Worm (Caenorhabditis elegans) whole organism, L3 larva: ENCODE measurements around the gene efr-3.

Source experiments
- R02D3.7 ChIP-seq: fragments of 150-350 bp; optimal IDR thresholded peaks from 2 replicates; lab custom pipeline; 2014; ENCODE audit warnings: missing biosample characterization, missing genetic modification characterization
- ZK546.5 ChIP-seq: sonication (generic microtip); optimal IDR thresholded peaks from 2 replicates; lab custom pipeline; 2017; ENCODE audit warnings: missing biosample characterization, missing genetic modification characterization
- aly-2 ChIP-seq: fragments of 150-350 bp; optimal IDR thresholded peaks from 2 replicates; lab custom pipeline; 2014; ENCODE audit warnings: missing biosample characterization, missing genetic modification characterization
- ama-1 ChIP-seq: fragments of 150-350 bp; optimal IDR thresholded peaks from 2 replicates; lab custom pipeline; 2018
- ceh-16 ChIP-seq: sonication (generic microtip); optimal IDR thresholded peaks from 2 replicates; lab custom pipeline; 2017; ENCODE audit warnings: missing biosample characterization, missing genetic modification characterization
- ceh-28 ChIP-seq: fragments of 150-350 bp; optimal IDR thresholded peaks from 2 replicates; lab custom pipeline; 2014; ENCODE audit warnings: missing biosample characterization, missing genetic modification reagents, missing genetic modification characterization
- ceh-82 ChIP-seq: fragments of 150-350 bp; optimal IDR thresholded peaks from 2 replicates; lab custom pipeline; 2014; ENCODE audit warnings: missing biosample characterization, missing genetic modification characterization
- ceh-9 ChIP-seq: sonication (generic microtip); optimal IDR thresholded peaks from 2 replicates; lab custom pipeline; 2018; ENCODE audit warnings: missing biosample characterization, missing genetic modification characterization
- daf-12 ChIP-seq: fragments of 150-350 bp; optimal IDR thresholded peaks from 2 replicates; lab custom pipeline; 2014; ENCODE audit warnings: missing biosample characterization, missing genetic modification reagents, missing genetic modification characterization
- egl-27 ChIP-seq: sonication (generic microtip); optimal IDR thresholded peaks from 4 replicates; lab custom pipeline; 2017; ENCODE audit warnings: missing biosample characterization, missing genetic modification reagents, missing genetic modification characterization
- egl-5 ChIP-seq: fragments of 150-350 bp; optimal IDR thresholded peaks from 2 replicates; lab custom pipeline; 2017; ENCODE audit warnings: missing biosample characterization, missing genetic modification reagents, missing genetic modification characterization, inconsistent platforms
- elt-1 ChIP-seq: fragments of 150-350 bp; optimal IDR thresholded peaks from 2 replicates; lab custom pipeline; 2014; ENCODE audit warnings: missing biosample characterization, missing genetic modification characterization
- elt-2 ChIP-seq: sonication (generic microtip); optimal IDR thresholded peaks from 2 replicates; lab custom pipeline; 2016; ENCODE audit warnings: missing genetic modification reagents, mild to moderate bottlenecking, missing genetic modification characterization, missing compliant biosample characterization
- elt-3 ChIP-seq, 3 experiments: fragments of 150-350 bp in 1 of 3; sonication (generic microtip) in 2 of 3; optimal IDR thresholded peaks; 2 replicates in 2 of 3; 4 replicates in 1 of 3; lab custom pipeline; 2014 to 2017; ENCODE audit warnings: missing biosample characterization in 3 of 3, missing genetic modification characterization in 3 of 3
- eor-1 ChIP-seq, 2 experiments: fragments of 150-350 bp; optimal IDR thresholded peaks; 2 replicates each; lab custom pipeline; 2014 to 2018; ENCODE audit warnings: missing biosample characterization in 2 of 2, missing genetic modification characterization in 2 of 2
- fkh-2 ChIP-seq: fragments of 150-350 bp; optimal IDR thresholded peaks from 2 replicates; lab custom pipeline; 2014; ENCODE audit warnings: missing biosample characterization, missing genetic modification reagents, missing genetic modification characterization
- fos-1 ChIP-seq: fragments of 150-350 bp; optimal IDR thresholded peaks from 2 replicates; lab custom pipeline; 2014; ENCODE audit warnings: missing biosample characterization, missing genetic modification characterization
- hmg-11 ChIP-seq: sonication (generic microtip); optimal IDR thresholded peaks from 2 replicates; lab custom pipeline; 2016; ENCODE audit warnings: missing genetic modification characterization, missing compliant biosample characterization
- jun-1 ChIP-seq: fragments of 150-350 bp; optimal IDR thresholded peaks from 2 replicates; lab custom pipeline; 2014; ENCODE audit warnings: missing biosample characterization, missing genetic modification reagents, missing genetic modification characterization
- lin-15B ChIP-seq: fragments of 150-350 bp; optimal IDR thresholded peaks from 2 replicates; lab custom pipeline; 2014; ENCODE audit warnings: missing biosample characterization, missing genetic modification characterization
- lin-39 ChIP-seq: fragments of 150-350 bp; optimal IDR thresholded peaks from 2 replicates; lab custom pipeline; 2018; ENCODE audit warnings: missing biosample characterization, missing genetic modification reagents, missing genetic modification characterization
- lsy-12 ChIP-seq: sonication (generic microtip); optimal IDR thresholded peaks from 2 replicates; lab custom pipeline; 2016; ENCODE audit warnings: mild to moderate bottlenecking, missing genetic modification characterization, missing compliant biosample characterization
- mdl-1 ChIP-seq: fragments of 150-350 bp; optimal IDR thresholded peaks from 2 replicates; lab custom pipeline; 2014; ENCODE audit warnings: missing biosample characterization, missing genetic modification characterization
- nfya-1 ChIP-seq: sonication (generic microtip); optimal IDR thresholded peaks from 2 replicates; lab custom pipeline; 2017; ENCODE audit warnings: missing genetic modification characterization, mild to moderate bottlenecking, missing compliant biosample characterization, antibody characterized with exemption, moderate library complexity; ENCODE audit not compliant: insufficient read depth
- nhr-11 ChIP-seq: fragments of 150-350 bp; optimal IDR thresholded peaks from 2 replicates; lab custom pipeline; 2014; ENCODE audit warnings: missing biosample characterization, missing genetic modification characterization
- nhr-23 ChIP-seq: fragments of 150-350 bp; optimal IDR thresholded peaks from 2 replicates; lab custom pipeline; 2014; ENCODE audit warnings: missing biosample characterization, missing genetic modification reagents, missing genetic modification characterization
- nhr-237 ChIP-seq: fragments of 150-350 bp; optimal IDR thresholded peaks from 2 replicates; lab custom pipeline; 2014; ENCODE audit warnings: missing biosample characterization, missing genetic modification characterization
- nhr-25 ChIP-seq: sonication (generic microtip); optimal IDR thresholded peaks from 2 replicates; lab custom pipeline; 2017; ENCODE audit warnings: missing biosample characterization, missing genetic modification characterization
- nhr-28 ChIP-seq: fragments of 150-350 bp; optimal IDR thresholded peaks from 2 replicates; lab custom pipeline; 2014; ENCODE audit warnings: missing biosample characterization, missing genetic modification characterization
- nhr-43 ChIP-seq: sonication (generic microtip); optimal IDR thresholded peaks from 2 replicates; lab custom pipeline; 2016; ENCODE audit warnings: mild to moderate bottlenecking, missing genetic modification characterization, missing compliant biosample characterization; ENCODE audit not compliant: poor library complexity, severe bottlenecking
- nhr-67 ChIP-seq: fragments of 150-350 bp; optimal IDR thresholded peaks from 2 replicates; lab custom pipeline; 2014; ENCODE audit warnings: missing biosample characterization, missing genetic modification characterization
- nhr-76 ChIP-seq: fragments of 150-350 bp; sonication (generic microtip); optimal IDR thresholded peaks from 5 replicates; lab custom pipeline; 2014; ENCODE audit warnings: missing biosample characterization, missing genetic modification characterization
- nhr-77 ChIP-seq: fragments of 150-350 bp; optimal IDR thresholded peaks from 2 replicates; lab custom pipeline; 2014; ENCODE audit warnings: missing biosample characterization, missing genetic modification characterization
- pha-4 ChIP-seq: fragments of 150-350 bp; optimal IDR thresholded peaks from 2 replicates; lab custom pipeline; 2014; ENCODE audit warnings: missing biosample characterization, missing genetic modification reagents, missing genetic modification characterization
- pqm-1 ChIP-seq: fragments of 150-350 bp; optimal IDR thresholded peaks from 2 replicates; lab custom pipeline; 2017; ENCODE audit warnings: missing biosample characterization, missing genetic modification characterization, inconsistent platforms
- sea-2 ChIP-seq: fragments of 150-350 bp; sonication (generic microtip); optimal IDR thresholded peaks from 4 replicates; lab custom pipeline; 2014; ENCODE audit warnings: missing biosample characterization, missing genetic modification reagents, missing genetic modification characterization
- skn-1 ChIP-seq: fragments of 150-350 bp; optimal IDR thresholded peaks from 2 replicates; lab custom pipeline; 2014; ENCODE audit warnings: missing biosample characterization, missing genetic modification characterization
- snpc-4 ChIP-seq: fragments of 150-350 bp; optimal IDR thresholded peaks from 2 replicates; lab custom pipeline; 2014; ENCODE audit warnings: missing biosample characterization, missing genetic modification characterization
- tbx-2 ChIP-seq: sonication (generic microtip); optimal IDR thresholded peaks from 2 replicates; lab custom pipeline; 2016; ENCODE audit warnings: mild to moderate bottlenecking, missing genetic modification characterization, missing compliant biosample characterization
- unc-39 ChIP-seq: sonication (generic microtip); optimal IDR thresholded peaks from 4 replicates; lab custom pipeline; 2017; ENCODE audit warnings: missing biosample characterization, missing genetic modification characterization
- unc-62 ChIP-seq: fragments of 150-350 bp; sonication (generic microtip); optimal IDR thresholded peaks from 4 replicates; lab custom pipeline; 2014; ENCODE audit warnings: missing biosample characterization, missing genetic modification reagents, missing genetic modification characterization
- ztf-11 ChIP-seq: fragments of 150-350 bp; optimal IDR thresholded peaks from 2 replicates; lab custom pipeline; 2014; ENCODE audit warnings: missing biosample characterization, missing genetic modification characterization
- ztf-4 ChIP-seq: fragments of 150-350 bp; optimal IDR thresholded peaks from 2 replicates; lab custom pipeline; 2014; ENCODE audit warnings: missing biosample characterization, missing genetic modification characterization

Gene efr-3

ce11 chrII:6269805-6270414 is 51.0 kb downstream of the efr-3 start, which contains the start of gene F13H8.2:
TSS of gene F13H8.2 (plus strand) at chrII:6270364.
- TF ChIP-seq egl-27 (tag; lab: Kevin White, UChicago): no peak
- peak; percentile 29 for TF ChIP-seq snpc-4 (tag; lab: Kevin White, UChicago)
- TF ChIP-seq hmg-11 (tag; lab: Kevin White, UChicago): peak; percentile 59
- TF ChIP-seq ZK546.5 (tag; lab: Kevin White, UChicago): no peak
- peak; percentile 54 for TF ChIP-seq lsy-12 (tag; lab: Kevin White, UChicago)
- TF ChIP-seq elt-2 (tag; lab: Kevin White, UChicago): peak; percentile 51
- TF ChIP-seq mdl-1 (tag; lab: Kevin White, UChicago): no peak
- TF ChIP-seq fos-1 (tag; lab: Kevin White, UChicago): no peak
- no peak for TF ChIP-seq nhr-28
- TF ChIP-seq ama-1 (lab: Kevin White, UChicago): no peak
- no peak for TF ChIP-seq unc-62 (GFP tag; lab: Kevin White, UChicago)
- TF ChIP-seq eor-1 (tag; optimal IDR thresholded peaks at IDR 0.05; lab: Kevin White, UChicago): no peak
- TF ChIP-seq egl-5 (tag; lab: Kevin White, UChicago): peak; percentile 59
- TF ChIP-seq daf-12 (tag; lab: Kevin White, UChicago): no peak
- no peak for TF ChIP-seq ceh-82
- no peak for TF ChIP-seq aly-2 (tag; lab: Kevin White, UChicago)
- TF ChIP-seq skn-1: no peak
- no peak for TF ChIP-seq nhr-11 (tag; lab: Kevin White, UChicago)
- TF ChIP-seq nhr-76 (tag; lab: Kevin White, UChicago): no peak
- no peak for TF ChIP-seq fkh-2
- peak; percentile 40 for TF ChIP-seq jun-1
- peak; percentile 85 for TF ChIP-seq nfya-1 (tag; lab: Kevin White, UChicago)
- no peak for TF ChIP-seq ztf-11 (tag; lab: Kevin White, UChicago)
- TF ChIP-seq pha-4 (tag; lab: Kevin White, UChicago): peak; percentile 85
- peak; percentile 72 for TF ChIP-seq lin-15B (tag; lab: Kevin White, UChicago)
- peak; percentile 69 for TF ChIP-seq ceh-28
- no peak for TF ChIP-seq unc-39 (tag; lab: Kevin White, UChicago)
- TF ChIP-seq nhr-237 (tag; lab: Kevin White, UChicago): no peak
- no peak for TF ChIP-seq ztf-4
- TF ChIP-seq elt-1 (tag; lab: Kevin White, UChicago): no peak
- TF ChIP-seq sea-2 (GFP tag; lab: Kevin White, UChicago): no peak
- TF ChIP-seq nhr-43 (tag; lab: Kevin White, UChicago): peak; percentile 71
- TF ChIP-seq nhr-25 (tag; lab: Kevin White, UChicago): peak; percentile 63
- no peak for TF ChIP-seq nhr-77 (tag; lab: Kevin White, UChicago)
- TF ChIP-seq lin-39 (tag; lab: Kevin White, UChicago): peak; percentile 39
- peak; percentile 63 for TF ChIP-seq tbx-2 (tag; lab: Kevin White, UChicago)
- TF ChIP-seq ceh-16 (tag; lab: Kevin White, UChicago): no peak
- peak; percentile 80 for TF ChIP-seq nhr-23 (tag; lab: Kevin White, UChicago)
- no peak for TF ChIP-seq elt-3 (tag; optimal IDR thresholded peaks at IDR 0.05; lab: Kevin White, UChicago)
- no peak for TF ChIP-seq nhr-67 (tag; lab: Kevin White, UChicago)
- no peak for TF ChIP-seq ceh-9 (tag; lab: Kevin White, UChicago)
- TF ChIP-seq pqm-1 (tag; lab: Kevin White, UChicago): no peak
- TF ChIP-seq R02D3.7 (tag; lab: Kevin White, UChicago): peak; percentile 55
